Fruit fly (Drosophila melanogaster): ENCODE results near the gene psd.

The psd gene

dm6 chr2L:5999247-5999646 is 34.5 kb upstream of the psd start, which contains the start of gene Kdm5 (continued):
- TF ChIP-seq CG16779 (GFP tag; IDR thresholded peaks at IDR 0.05) (no peak), Oli (tag; optimal IDR thresholded peaks at IDR 0.05) (no peak), CG9609 (GFP tag; optimal IDR thresholded peaks at IDR 0.05) (peak; percentile 54), CG6654 (GFP tag; optimal IDR thresholded peaks at IDR 0.05) (no peak), chif (GFP tag; optimal IDR thresholded peaks at IDR 0.05) (no peak), Fer2 (tag; optimal IDR thresholded peaks at IDR 0.05) (no peak), CG9797 (GFP tag; optimal IDR thresholded peaks at IDR 0.05) (peak; percentile 89), CG2129 (GFP tag; IDR thresholded peaks at IDR 0.05; ENCODE audit: partially characterized antibody) (no peak), CG32767 (GFP tag; IDR thresholded peaks at IDR 0.05) (no peak), CG31365 (tag; optimal IDR thresholded peaks at IDR 0.05) (no peak), CG34376 (GFP tag; optimal IDR thresholded peaks at IDR 0.05) (peak; percentile 19), CG6175 (GFP tag; IDR thresholded peaks at IDR 0.05) (no peak), bbx (GFP tag; IDR thresholded peaks at IDR 0.05; ENCODE audit: partially characterized antibody) (no peak; the same call in 1 of the 2 replicates), bcd (GFP tag; optimal IDR thresholded peaks at IDR 0.05) (peak; percentile 52), CG15269 (tag; optimal IDR thresholded peaks at IDR 0.05) (no peak), CG2199 (GFP tag; IDR thresholded peaks at IDR 0.05) (0 out of 3 replicates have a peak, but pooled peaks have one; percentile 49), CG15073 (GFP tag; optimal IDR thresholded peaks at IDR 0.05) (no peak), lbe (GFP tag; optimal IDR thresholded peaks at IDR 0.05) (no peak), CG14710 (tag; optimal IDR thresholded peaks at IDR 0.05) (peak; percentile 46), ro (GFP tag; IDR thresholded peaks at IDR 0.05) (no peak), CG2712 (tag; optimal IDR thresholded peaks at IDR 0.05) (peak; percentile 24), Lhr (GFP tag; optimal IDR thresholded peaks at IDR 0.05) (peak; percentile 60), Dref (GFP tag; IDR thresholded peaks at IDR 0.05) (peak; percentile 50; the same call in 1 of the 2 replicates), H15 (GFP tag; IDR thresholded peaks at IDR 0.05) (no peak), CG18476 (GFP tag; optimal IDR thresholded peaks at IDR 0.05) (no peak), CG14050 (GFP tag; IDR thresholded peaks at IDR 0.05) (no peak), Nf-YB (GFP tag; optimal IDR thresholded peaks at IDR 0.05) (peak; percentile 54), CG1603 (tag; optimal IDR thresholded peaks at IDR 0.05) (peak; percentile 82), MTF-1 (GFP tag; optimal IDR thresholded peaks at IDR 0.05; ENCODE audit: borderline replicate concordance) (peak; percentile 30), Jarid2 (GFP tag; optimal IDR thresholded peaks at IDR 0.05) (peak; percentile 42), Chrac-16 (GFP tag; optimal IDR thresholded peaks at IDR 0.05) (no peak), CG1792 (GFP tag; optimal IDR thresholded peaks at IDR 0.05) (no peak), ranshi (GFP tag; IDR thresholded peaks at IDR 0.05) (peak; percentile 43; the same call in 1 of the 2 replicates), Kr (GFP tag; optimal IDR thresholded peaks at IDR 0.05) (no peak), CG8359 (GFP tag; optimal IDR thresholded peaks at IDR 0.05; ENCODE audit: borderline replicate concordance) (peak; percentile 16), wor (GFP tag; IDR thresholded peaks at IDR 0.05) (no peak), CG1024 (GFP tag; IDR thresholded peaks at IDR 0.05) (no peak), CG12769 (tag; optimal IDR thresholded peaks at IDR 0.05) (no peak), z (GFP tag; IDR thresholded peaks at IDR 0.05) (no peak), pfk (GFP tag; optimal IDR thresholded peaks at IDR 0.05) (no peak), CG31441 (GFP tag; IDR thresholded peaks at IDR 0.05) (no peak), Eip74EF (GFP tag; optimal IDR thresholded peaks at IDR 0.05) (no peak), tna (GFP tag; IDR thresholded peaks at IDR 0.05; ENCODE audit: partially characterized antibody) (no peak), maf-S (GFP tag; optimal IDR thresholded peaks at IDR 0.05) (no peak), Fer1 (GFP tag; optimal IDR thresholded peaks at IDR 0.05) (peak; percentile 48), seq (GFP tag; IDR thresholded peaks at IDR 0.05) (no peak), Camta (GFP tag; optimal IDR thresholded peaks at IDR 0.05) (no peak), CG7556 (GFP tag; optimal IDR thresholded peaks at IDR 0.05) (no peak), Dip3 (GFP tag; optimal IDR thresholded peaks at IDR 0.05) (peak; percentile 44), eyg (GFP tag; optimal IDR thresholded peaks at IDR 0.05) (no peak), pros (GFP tag; optimal IDR thresholded peaks at IDR 0.05) (no peak)

Measured in whole organism, embryonic.